Worm (Caenorhabditis elegans): ENCODE results near the gene cutl-21.

Gene cutl-21

DNA sequence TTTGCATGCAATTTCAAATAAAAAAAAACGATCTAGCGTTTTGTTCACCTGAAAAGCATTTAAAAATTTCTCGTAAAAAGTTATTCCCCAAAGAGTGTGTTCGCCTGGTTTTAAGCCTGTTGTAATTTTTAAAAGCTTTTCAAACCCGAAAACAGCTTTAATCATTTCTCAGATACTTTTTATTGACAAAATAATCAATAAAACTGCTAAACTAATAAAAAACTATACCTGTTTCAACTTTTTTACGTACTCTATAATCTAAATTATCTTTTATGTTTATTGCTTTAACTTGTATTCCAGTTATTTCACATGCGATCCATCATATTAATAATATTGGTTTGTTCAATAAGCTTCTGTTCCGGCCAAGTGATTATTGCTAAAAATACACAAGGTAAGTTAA, at the start of gene cutl-21:
Gene cutl-21 (plus strand): TSS at position 301 of the 400 bp plus-strand sequence.
- TF ChIP-seq skn-1 (tag; optimal IDR thresholded peaks at IDR 0.05) (no peak), egl-5 (tag; optimal IDR thresholded peaks at IDR 0.05) (no peak), ceh-16 (tag; optimal IDR thresholded peaks at IDR 0.05) (no peak), unc-39 (tag; optimal IDR thresholded peaks at IDR 0.05) (no peak), ztf-11 (tag; optimal IDR thresholded peaks at IDR 0.05) (no peak), daf-12 (tag; optimal IDR thresholded peaks at IDR 0.05) (no peak), nhr-77 (tag; optimal IDR thresholded peaks at IDR 0.05) (no peak), hmg-11 (tag; optimal IDR thresholded peaks at IDR 0.05) (no peak), nhr-12 (tag; optimal IDR thresholded peaks at IDR 0.05) (no peak), fkh-2 (tag; optimal IDR thresholded peaks at IDR 0.05) (no peak), lin-39 (tag; optimal IDR thresholded peaks at IDR 0.05) (no peak), sea-2 (GFP tag; optimal IDR thresholded peaks at IDR 0.05) (no peak)

DNA sequence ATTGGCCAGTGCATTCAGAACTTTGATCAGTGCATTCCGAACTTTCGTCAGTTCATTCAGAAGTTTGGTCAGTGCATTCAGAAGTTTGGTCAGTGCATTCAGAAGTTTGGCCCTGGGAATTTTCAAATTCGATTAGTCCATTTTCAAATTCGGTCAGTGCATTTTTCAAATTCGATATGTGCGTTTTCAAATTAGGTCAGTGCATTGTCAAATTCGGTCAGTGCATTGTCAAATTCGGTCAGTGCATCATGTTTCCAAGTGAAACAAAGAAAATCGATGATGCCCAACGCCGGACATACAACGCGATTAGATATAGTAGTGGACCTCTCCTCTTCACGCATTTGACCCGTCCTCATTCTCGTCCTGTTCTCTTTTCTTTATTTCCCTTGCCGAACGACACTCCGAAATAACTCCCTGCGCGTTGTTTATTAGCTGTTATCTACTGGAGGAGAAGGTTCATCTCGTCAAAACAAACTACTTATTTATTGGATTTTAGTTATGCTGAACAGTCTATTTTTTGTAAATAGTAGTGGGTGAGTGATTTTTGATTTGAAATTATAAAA, 49.6 kb upstream of the cutl-21 start, which contains the start of gene apm-3:
Gene apm-3 (plus strand): TSS at position 477 of the 563 bp plus-strand sequence.
- TF ChIP-seq lin-15B (tag; optimal IDR thresholded peaks at IDR 0.05) (peak; percentile 4), hmg-11 (tag; optimal IDR thresholded peaks at IDR 0.05) (peak; percentile 79), nhr-25 (tag; optimal IDR thresholded peaks at IDR 0.05) (peak; percentile 23), elt-2 (tag; optimal IDR thresholded peaks at IDR 0.05) (peak; percentile 15), nhr-23 (tag; optimal IDR thresholded peaks at IDR 0.05) (peak; percentile 59), egl-5 (tag; optimal IDR thresholded peaks at IDR 0.05) (no peak), nfya-1 (tag; optimal IDR thresholded peaks at IDR 0.05; ENCODE audit: insufficient read depth) (peak; percentile 61), pha-4 (tag; optimal IDR thresholded peaks at IDR 0.05) (peak; percentile 25), ceh-28 (tag; optimal IDR thresholded peaks at IDR 0.05) (no peak)

DNA sequence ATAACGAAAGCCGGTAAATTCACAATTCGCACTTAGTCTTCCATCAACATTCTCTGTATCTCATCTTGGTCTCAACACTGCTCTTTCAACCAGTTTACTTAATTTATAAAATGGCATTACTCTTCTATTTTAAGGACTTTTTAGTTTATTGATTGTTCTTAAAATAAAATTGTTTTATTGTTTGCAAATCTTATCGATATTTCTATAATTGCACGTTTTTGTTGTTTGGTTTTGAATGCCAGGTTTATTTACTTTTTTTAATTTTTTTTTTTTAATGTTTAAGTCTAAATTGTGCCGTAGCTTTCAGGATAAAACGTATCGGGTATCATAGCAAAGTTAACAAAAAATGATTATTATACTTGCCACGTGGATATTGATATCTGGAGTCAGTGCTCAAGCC, 46.6 kb upstream of the cutl-21 start, which contains the start of gene chil-10:
Gene chil-10 (plus strand): TSS at position 301 of the 400 bp plus-strand sequence.
- TF ChIP-seq mdl-1 (tag; optimal IDR thresholded peaks at IDR 0.05): no peak
- no peak for TF ChIP-seq nhr-23 (tag; optimal IDR thresholded peaks at IDR 0.05)
- no peak for TF ChIP-seq jun-1 (tag; optimal IDR thresholded peaks at IDR 0.05)
- TF ChIP-seq nhr-67 (tag; optimal IDR thresholded peaks at IDR 0.05): no peak
- TF ChIP-seq aly-2 (tag; optimal IDR thresholded peaks at IDR 0.05): no peak
- TF ChIP-seq ztf-11 (tag; optimal IDR thresholded peaks at IDR 0.05): no peak

DNA sequence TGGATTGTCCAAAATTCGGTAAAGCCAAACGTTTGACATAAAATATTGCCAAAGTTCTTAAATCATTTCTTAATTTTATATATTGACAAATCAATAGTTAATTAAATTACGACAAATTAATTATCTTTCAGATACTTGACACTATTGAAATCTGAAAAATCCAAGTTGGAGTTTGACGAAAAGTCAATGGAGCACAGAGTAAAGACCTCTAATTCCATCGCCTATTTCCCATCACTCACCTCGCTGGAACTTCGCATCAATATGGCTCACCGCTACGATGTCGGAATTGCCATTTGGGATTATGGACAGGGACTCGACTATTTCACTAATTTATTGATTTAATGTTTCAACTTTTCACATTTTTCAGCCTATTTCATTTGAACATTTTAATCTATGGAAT, 44.0 kb upstream of the cutl-21 start:
- TF ChIP-seq fkh-2 (tag; optimal IDR thresholded peaks at IDR 0.05) (no peak), lin-15B (tag; optimal IDR thresholded peaks at IDR 0.05) (no peak), mdl-1 (tag; optimal IDR thresholded peaks at IDR 0.05) (no peak), pha-4 (tag; optimal IDR thresholded peaks at IDR 0.05) (no peak), fos-1 (tag; optimal IDR thresholded peaks at IDR 0.05) (no peak), eor-1 (tag; optimal IDR thresholded peaks at IDR 0.05) (no peak), nhr-237 (tag; optimal IDR thresholded peaks at IDR 0.05) (no peak), nhr-77 (tag; optimal IDR thresholded peaks at IDR 0.05) (no peak), ceh-82 (tag; optimal IDR thresholded peaks at IDR 0.05) (no peak), nhr-28 (tag; optimal IDR thresholded peaks at IDR 0.05) (no peak), pqm-1 (tag; optimal IDR thresholded peaks at IDR 0.05) (no peak), egl-27 (tag; optimal IDR thresholded peaks at IDR 0.05) (no peak), ztf-4 (tag; optimal IDR thresholded peaks at IDR 0.05) (no peak), lsy-12 (tag; optimal IDR thresholded peaks at IDR 0.05) (no peak)

DNA sequence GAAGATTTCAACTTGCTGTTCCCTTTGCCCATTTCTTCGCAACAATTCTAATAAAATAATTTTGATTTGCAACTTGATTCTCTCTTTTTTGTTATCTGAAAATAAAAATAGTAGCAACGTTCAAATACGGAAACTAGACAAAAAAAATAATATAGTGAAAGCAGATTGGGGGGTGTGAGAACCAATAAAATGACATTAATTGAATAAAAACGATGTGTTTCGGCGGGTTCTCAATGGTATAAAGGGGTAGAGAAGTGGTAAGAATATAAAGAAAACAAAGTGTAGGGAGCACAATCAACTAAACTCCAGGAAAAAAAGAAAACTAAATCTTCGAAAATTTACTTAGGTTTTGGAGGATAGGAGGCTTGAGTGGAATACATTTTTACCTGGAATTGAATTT, 41.0 kb upstream of the cutl-21 start, which contains the start of gene ncs-1:
Gene ncs-1 (minus strand): TSS at position 101 of the 400 bp plus-strand sequence.
- TF ChIP-seq ceh-9 (tag; optimal IDR thresholded peaks at IDR 0.05) (no peak), ceh-16 (tag; optimal IDR thresholded peaks at IDR 0.05) (no peak), nhr-237 (tag; optimal IDR thresholded peaks at IDR 0.05) (no peak)

DNA sequence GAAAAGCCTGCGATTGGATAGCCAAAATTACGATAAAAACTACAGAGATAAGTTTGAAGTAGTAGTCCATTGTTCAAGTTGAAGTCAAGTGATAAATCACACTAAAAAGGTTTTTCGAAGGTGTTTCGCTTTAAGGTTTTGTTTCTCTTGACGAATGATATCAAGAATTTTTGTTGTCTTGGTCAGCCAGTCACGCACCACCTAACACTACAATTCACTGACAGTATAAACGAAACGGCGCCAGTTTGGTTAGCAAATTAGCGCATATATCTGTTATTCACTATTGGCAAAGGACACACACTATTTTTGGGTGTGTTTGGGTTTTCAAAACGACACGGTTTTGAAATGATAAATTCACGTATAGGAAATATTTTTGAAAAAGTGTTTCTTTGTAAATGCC, 34.1 kb upstream of the cutl-21 start, which contains the start of gene C44C1.6:
Gene C44C1.6 (minus strand): TSS at position 199 of the 400 bp plus-strand sequence.
- TF ChIP-seq daf-12 (tag; optimal IDR thresholded peaks at IDR 0.05) (no peak), tbx-2 (tag; optimal IDR thresholded peaks at IDR 0.05) (no peak), R02D3.7 (tag; optimal IDR thresholded peaks at IDR 0.05) (no peak), ztf-4 (tag; optimal IDR thresholded peaks at IDR 0.05) (no peak), nhr-12 (tag; optimal IDR thresholded peaks at IDR 0.05) (no peak), skn-1 (tag; optimal IDR thresholded peaks at IDR 0.05) (no peak), lin-15B (tag; optimal IDR thresholded peaks at IDR 0.05) (no peak), nhr-237 (tag; optimal IDR thresholded peaks at IDR 0.05) (no peak), aly-2 (tag; optimal IDR thresholded peaks at IDR 0.05) (no peak), nhr-11 (tag; optimal IDR thresholded peaks at IDR 0.05) (no peak), nhr-25 (tag; optimal IDR thresholded peaks at IDR 0.05) (no peak), mml-1 (tag; optimal IDR thresholded peaks at IDR 0.05) (no peak), snpc-4 (tag; optimal IDR thresholded peaks at IDR 0.05) (no peak), fkh-10 (GFP tag; optimal IDR thresholded peaks at IDR 0.05) (no peak), unc-62 (GFP tag; optimal IDR thresholded peaks at IDR 0.05) (no peak), nhr-43 (tag; optimal IDR thresholded peaks at IDR 0.05; ENCODE audit: poor library complexity, severe bottlenecking) (no peak), nhr-76 (tag; optimal IDR thresholded peaks at IDR 0.05) (no peak)
